Fruit fly (Drosophila melanogaster) whole organism: ENCODE data around the gene CG12375.

Experiments used
- CG8478 ChIP-seq: fragments of >200 bp; optimal IDR thresholded peaks from 2 replicates; lab custom pipeline; 2018; ENCODE audit warnings: inconsistent platforms
- Dll ChIP-seq: fragments of >200 bp; optimal IDR thresholded peaks from 2 replicates; lab custom pipeline; 2017
- EcR ChIP-seq, 2 experiments: fragments of >200 bp; optimal IDR thresholded peaks; 2 replicates each; lab custom pipeline; 2017; ENCODE audit warnings: missing biosample characterization in 2 of 2, missing genetic modification characterization in 2 of 2, missing genetic modification reagents in 2 of 2
- pan ChIP-seq: fragments of >200 bp; optimal IDR thresholded peaks from 2 replicates; lab custom pipeline; 2017
- psq ChIP-seq: fragments of >200 bp; optimal IDR thresholded peaks from 2 replicates; lab custom pipeline; 2017
- usp ChIP-seq: fragments of >200 bp; optimal IDR thresholded peaks from 2 replicates; lab custom pipeline; 2017; ENCODE audit warnings: missing biosample characterization, missing genetic modification characterization, mixed read lengths

CG12375 gene

dm6 chr2L:8128911-8129310, 2.2 kb upstream of the CG12375 start:
- TF ChIP-seq EcR (GFP tag; optimal IDR thresholded peaks at IDR 0.05; lab: Kevin White, UChicago) (no peak), usp (no peak), psq (no peak), CG8478 (lab: Kevin White, UChicago) (no peak), Dll (lab: Kevin White, UChicago) (no peak), pan (lab: Kevin White, UChicago) (no peak)

- TF ChIP-seq EcR (GFP tag; optimal IDR thresholded peaks at IDR 0.05; lab: Kevin White, UChicago) (no peak), Dll (lab: Kevin White, UChicago) (no peak), CG8478 (lab: Kevin White, UChicago) (no peak), pan (lab: Kevin White, UChicago) (no peak), usp (no peak), psq (no peak)
Measured at dm6 chr2L:8123711-8124379, 2.8 kb downstream of the CG12375 start, which contains the start of the genes mon2 and CG8673. TSS of gene mon2 (minus strand) at chr2L:8124010. TSS of gene CG8673 (plus strand) at chr2L:8124329.

- TF ChIP-seq usp (no peak), EcR (GFP tag; optimal IDR thresholded peaks at IDR 0.05; lab: Kevin White, UChicago) (no peak), CG8478 (lab: Kevin White, UChicago) (no peak), psq (no peak), Dll (lab: Kevin White, UChicago) (no peak), pan (lab: Kevin White, UChicago) (no peak)
Measured at dm6 chr2L:8116632-8117193, 10.0 kb downstream of the CG12375 start.

- TF ChIP-seq pan (lab: Kevin White, UChicago) (no peak), Dll (lab: Kevin White, UChicago) (no peak), psq (no peak), EcR (GFP tag; optimal IDR thresholded peaks at IDR 0.05; lab: Kevin White, UChicago) (no peak), CG8478 (lab: Kevin White, UChicago) (no peak), usp (no peak)
Measured at dm6 chr2L:8110549-8111438, 15.9 kb downstream of the CG12375 start.

dm6 chr2L:8104706-8105105, 22.0 kb downstream of the CG12375 start:
- TF ChIP-seq usp (no peak), pan (lab: Kevin White, UChicago) (no peak), psq (no peak), EcR (GFP tag; optimal IDR thresholded peaks at IDR 0.05; lab: Kevin White, UChicago) (no peak), CG8478 (lab: Kevin White, UChicago) (no peak), Dll (lab: Kevin White, UChicago) (no peak)

dm6 chr2L:8104094-8104493, 22.6 kb downstream of the CG12375 start:
- TF ChIP-seq pan (lab: Kevin White, UChicago) = no peak
- TF ChIP-seq CG8478 (lab: Kevin White, UChicago) = peak; percentile 49

dm6 chr2L:8103073-8103472, 23.6 kb downstream of the CG12375 start:
- TF ChIP-seq pan (lab: Kevin White, UChicago) = peak; percentile 46
- no peak for TF ChIP-seq EcR (GFP tag; optimal IDR thresholded peaks at IDR 0.05; lab: Kevin White, UChicago)

dm6 chr2L:8100489-8101352, 26.0 kb downstream of the CG12375 start:
- TF ChIP-seq usp (no peak), pan (lab: Kevin White, UChicago) (no peak), psq (no peak), EcR (GFP tag; optimal IDR thresholded peaks at IDR 0.05; lab: Kevin White, UChicago) (no peak), CG8478 (lab: Kevin White, UChicago) (no peak), Dll (lab: Kevin White, UChicago) (no peak)

dm6 chr2L:8099615-8100375, 26.9 kb downstream of the CG12375 start:
- TF ChIP-seq EcR (GFP tag; optimal IDR thresholded peaks at IDR 0.05; lab: Kevin White, UChicago) = no peak
- TF ChIP-seq CG8478 (lab: Kevin White, UChicago) = peak; percentile 23

- no peak for TF ChIP-seq usp
- no peak for TF ChIP-seq Dll (lab: Kevin White, UChicago)
- no peak for TF ChIP-seq EcR (GFP tag; optimal IDR thresholded peaks at IDR 0.05; lab: Kevin White, UChicago)
- no peak for TF ChIP-seq CG8478 (lab: Kevin White, UChicago)
- TF ChIP-seq pan (lab: Kevin White, UChicago) = no peak
- no peak for TF ChIP-seq psq
Measured at dm6 chr2L:8099050-8099449, 27.6 kb downstream of the CG12375 start.
